Worm (Caenorhabditis elegans) whole organism, late embryonic: ENCODE measurements around the gene irld-7.

Experiments
- F13H6.1 ChIP-seq: sonication (generic microtip); optimal IDR thresholded peaks from 2 replicates; lab custom pipeline; 2016; ENCODE audit warnings: missing genetic modification characterization, missing compliant biosample characterization
- ceh-18 ChIP-seq: sonication (generic microtip); optimal IDR thresholded peaks from 2 replicates; lab custom pipeline; 2016; ENCODE audit warnings: missing genetic modification characterization, missing compliant biosample characterization
- fkh-6 ChIP-seq: sonication (generic microtip); optimal IDR thresholded peaks from 2 replicates; lab custom pipeline; 2016; ENCODE audit warnings: missing genetic modification characterization, missing compliant biosample characterization
- hlh-6 ChIP-seq: sonication (generic microtip); optimal IDR thresholded peaks from 2 replicates; lab custom pipeline; 2016; ENCODE audit warnings: missing genotype, missing genetic modification characterization, missing compliant biosample characterization
- lim-6 ChIP-seq: sonication (generic microtip); optimal IDR thresholded peaks from 2 replicates; lab custom pipeline; 2016; ENCODE audit warnings: missing genetic modification characterization, missing compliant biosample characterization
- lin-11 ChIP-seq: fragments of 200-800 bp; sonication (Bioruptor generic); optimal IDR thresholded peaks from 2 replicates; lab custom pipeline; 2018; ENCODE audit warnings: mild to moderate bottlenecking, missing genetic modification characterization, missing compliant biosample characterization
- rnt-1 ChIP-seq: sonication (generic microtip); optimal IDR thresholded peaks from 2 replicates; lab custom pipeline; 2016; ENCODE audit warnings: missing genetic modification characterization, missing compliant biosample characterization
- sox-2 ChIP-seq: fragments of 200-800 bp; sonication (Bioruptor generic); IDR thresholded peaks from 2 replicates; pipeline ENCODE4 v1.3.6; 2022; ENCODE audit warnings: missing genetic modification reagents, missing genetic modification characterization, missing compliant biosample characterization
- syd-9 ChIP-seq: sonication (generic microtip); optimal IDR thresholded peaks from 2 replicates; lab custom pipeline; 2016; ENCODE audit warnings: mild to moderate bottlenecking, missing genetic modification characterization, moderate library complexity, missing compliant biosample characterization
- tbx-7 ChIP-seq: sonication (generic microtip); optimal IDR thresholded peaks from 2 replicates; lab custom pipeline; 2016; ENCODE audit warnings: missing genotype, missing genetic modification characterization, missing compliant biosample characterization

ce11 chrIV:6541435-6541834 lies 48.7 kb upstream of the irld-7 start, which contains the start of gene C01G5.25:
- TF ChIP-seq syd-9 (tag; lab: Kevin White, UChicago) (no peak), sox-2 (no peak), rnt-1 (tag; lab: Kevin White, UChicago) (no peak), F13H6.1 (tag; lab: Kevin White, UChicago) (no peak), lim-6 (no peak), ceh-18 (tag; lab: Kevin White, UChicago) (no peak), lin-11 (tag; lab: Kevin White, UChicago) (no peak), tbx-7 (tag; lab: Kevin White, UChicago) (no peak), hlh-6 (tag; lab: Kevin White, UChicago) (no peak), fkh-6 (tag; lab: Kevin White, UChicago) (no peak)
